Worm (Caenorhabditis elegans) whole organism, L1 larva: ENCODE results near the gene srlf-10.

Source experiments
- C16A3.4 ChIP-seq: fragments of 150-350 bp; optimal IDR thresholded peaks from 2 replicates; lab custom pipeline; 2014; ENCODE audit warnings: missing biosample characterization, missing genetic modification characterization
- aly-2 ChIP-seq: fragments of 150-350 bp; optimal IDR thresholded peaks from 2 replicates; lab custom pipeline; 2014; ENCODE audit warnings: missing biosample characterization, missing genetic modification characterization
- ceh-8 ChIP-seq: fragments of 200-800 bp; sonication (Bioruptor generic); optimal IDR thresholded peaks from 2 replicates; lab custom pipeline; 2018; ENCODE audit warnings: mild to moderate bottlenecking, missing genetic modification characterization, moderate library complexity, missing compliant biosample characterization
- ceh-82 ChIP-seq, 3 experiments: fragments of 150-350 bp in 1 of 3; sonication (generic microtip) in 2 of 3; optimal IDR thresholded peaks; 2 replicates each; lab custom pipeline; 2014 to 2017; ENCODE audit warnings: missing biosample characterization in 3 of 3, missing genetic modification characterization in 3 of 3
- ces-1 ChIP-seq: fragments of 150-350 bp; optimal IDR thresholded peaks from 2 replicates; lab custom pipeline; 2014; ENCODE audit warnings: missing biosample characterization, missing genetic modification reagents, missing genetic modification characterization
- fos-1 ChIP-seq: fragments of 150-350 bp; optimal IDR thresholded peaks from 2 replicates; lab custom pipeline; 2014; ENCODE audit warnings: missing biosample characterization, missing genetic modification characterization
- isw-1 ChIP-seq: fragments of 200-800 bp; sonication (Bioruptor generic); IDR thresholded peaks from 2 replicates; pipeline ENCODE4 v1.3.6; 2022; ENCODE audit warnings: missing genetic modification characterization, missing compliant biosample characterization
- nhr-28 ChIP-seq: fragments of 150-350 bp; optimal IDR thresholded peaks from 2 replicates; lab custom pipeline; 2014; ENCODE audit warnings: missing biosample characterization, missing genetic modification characterization
- nhr-77 ChIP-seq: fragments of 150-350 bp; optimal IDR thresholded peaks from 2 replicates; lab custom pipeline; 2014; ENCODE audit warnings: missing biosample characterization, missing genetic modification characterization
- pag-3 ChIP-seq: sonication (generic microtip); optimal IDR thresholded peaks from 2 replicates; lab custom pipeline; 2017; ENCODE audit warnings: missing genetic modification characterization, mild to moderate bottlenecking, missing compliant biosample characterization, antibody characterized with exemption, borderline replicate concordance; ENCODE audit not compliant: insufficient read depth
- skn-1 ChIP-seq: fragments of 150-350 bp; optimal IDR thresholded peaks from 2 replicates; lab custom pipeline; 2014; ENCODE audit warnings: missing biosample characterization, missing genetic modification characterization
- snpc-4 ChIP-seq: fragments of 150-350 bp; optimal IDR thresholded peaks from 2 replicates; lab custom pipeline; 2014; ENCODE audit warnings: missing biosample characterization, missing genetic modification characterization
- tbx-2 ChIP-seq: sonication (generic microtip); optimal IDR thresholded peaks from 2 replicates; lab custom pipeline; 2016; ENCODE audit warnings: missing genetic modification characterization, missing compliant biosample characterization
- unc-62 ChIP-seq: fragments of 150-350 bp; optimal IDR thresholded peaks from 2 replicates; lab custom pipeline; 2014; ENCODE audit warnings: missing biosample characterization, missing genetic modification reagents, missing genetic modification characterization

- TF ChIP-seq C16A3.4 (no peak), pag-3 (tag; lab: Kevin White, UChicago) (no peak), aly-2 (no peak), ceh-8 (no peak), snpc-4 (no peak), skn-1 (no peak), tbx-2 (tag; lab: Kevin White, UChicago) (no peak), nhr-77 (tag; lab: Kevin White, UChicago) (no peak), fos-1 (no peak), ces-1 (GFP tag; lab: Kevin White, UChicago) (no peak), ceh-82 (tag; optimal IDR thresholded peaks at IDR 0.05; lab: Kevin White, UChicago) (no peak), isw-1 (no peak), unc-62 (no peak), nhr-28 (tag; lab: Kevin White, UChicago) (no peak)
Observed at ce11 chrIII:13429668-13430067, 27.7 kb downstream of the srlf-10 start, which contains the start of gene bli-5.
